Worm (Caenorhabditis elegans): Measurements from ENCODE around the gene Y116A8C.468.

DNA sequence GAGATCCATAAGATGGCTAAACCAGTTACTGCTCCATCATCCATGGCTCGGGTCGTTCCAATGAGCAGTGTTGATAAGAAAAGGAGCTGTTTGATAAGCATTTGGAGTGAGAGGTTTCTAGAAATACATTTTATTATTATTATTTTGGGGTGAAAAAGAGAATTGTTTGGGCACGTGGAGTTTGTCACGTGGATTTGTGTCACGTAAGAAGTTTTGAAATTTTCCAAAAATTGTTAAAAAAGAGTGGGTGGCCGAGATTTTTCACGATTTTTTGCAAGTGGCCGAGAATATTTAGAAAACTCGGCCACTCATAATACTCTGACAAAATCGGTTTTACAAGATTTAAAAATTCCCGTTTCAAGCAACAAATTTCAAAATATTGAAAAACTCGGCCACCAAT, 49.3 kb upstream of the Y116A8C.468 start, which contains the start of gene T06A10.106:
- TF ChIP-seq flt-1 (GFP tag; IDR thresholded peaks at IDR 0.05) (no peak), ztf-23 (GFP tag; IDR thresholded peaks at IDR 0.05) (no peak), med-1 (GFP tag; optimal IDR thresholded peaks at IDR 0.05; ENCODE audit: insufficient read depth) (no peak), ztf-29 (GFP tag; IDR thresholded peaks at IDR 0.05) (no peak), cog-1 (tag; optimal IDR thresholded peaks at IDR 0.05) (no peak)
